Fruit fly (Drosophila melanogaster): Measurements from ENCODE around the gene CG7542.

The CG7542 gene

dm6 chr3L:17513893-17514616 lies 35.6 kb upstream of the CG7542 start, which contains the start of the genes U4-U6-60K and CG7564 (continued):
- peak; percentile 61 for TF ChIP-seq hkb (optimal IDR thresholded peaks at IDR 0.05)
- no peak for TF ChIP-seq hkb (GFP tag; IDR thresholded peaks at IDR 0.05)
- TF ChIP-seq chinmo (GFP tag; IDR thresholded peaks at IDR 0.05; ENCODE audit: partially characterized antibody), result peak; percentile 92; the same call in 3 of the 4 replicates
- peak; percentile 66 for TF ChIP-seq CG1647 (GFP tag; optimal IDR thresholded peaks at IDR 0.05)
- TF ChIP-seq dan (GFP tag; IDR thresholded peaks at IDR 0.05), result no peak
- TF ChIP-seq NK7.1 (GFP tag; optimal IDR thresholded peaks at IDR 0.05), result no peak
- TF ChIP-seq CG2712 (tag; optimal IDR thresholded peaks at IDR 0.05), result peak; percentile 56
- TF ChIP-seq gsb-n (tag; optimal IDR thresholded peaks at IDR 0.05), result no peak
- TF ChIP-seq TFAM (GFP tag; optimal IDR thresholded peaks at IDR 0.05), result no peak
- no peak for TF ChIP-seq mirr (GFP tag; optimal IDR thresholded peaks at IDR 0.05)
- 0 out of 2 replicates have a peak, but pooled peaks have one; percentile 30 for TF ChIP-seq H2.0 (GFP tag; IDR thresholded peaks at IDR 0.05)
- no peak for TF ChIP-seq Lim3 (GFP tag; IDR thresholded peaks at IDR 0.05)
- no peak for TF ChIP-seq C15 (GFP tag; IDR thresholded peaks at IDR 0.05)
- no peak for TF ChIP-seq Atf6 (GFP tag; IDR thresholded peaks at IDR 0.05)
- TF ChIP-seq CG7271 (tag; optimal IDR thresholded peaks at IDR 0.05), result no peak
- TF ChIP-seq CG10267 (tag; optimal IDR thresholded peaks at IDR 0.05), result peak; percentile 98
- no peak for TF ChIP-seq lov (optimal IDR thresholded peaks at IDR 0.05)
- TF ChIP-seq lov (GFP tag; IDR thresholded peaks at IDR 0.05), result no peak
- peak; percentile 28 to 60 for TF ChIP-seq Pdp1 (GFP tag; optimal IDR thresholded peaks at IDR 0.05)
- peak; percentile 31 for TF ChIP-seq Nf-YB (GFP tag; optimal IDR thresholded peaks at IDR 0.05)
- no peak for TF ChIP-seq schlank (tag; optimal IDR thresholded peaks at IDR 0.05)
- TF ChIP-seq lbe (GFP tag; optimal IDR thresholded peaks at IDR 0.05), result peak; percentile 60
- TF ChIP-seq CG13123 (GFP tag; optimal IDR thresholded peaks at IDR 0.05), result peak; percentile 15
- TF ChIP-seq CG10321 (GFP tag; IDR thresholded peaks at IDR 0.05), result no peak
- peak; percentile 70 for TF ChIP-seq kay (GFP tag; optimal IDR thresholded peaks at IDR 0.05)
- peak; percentile 68 for TF ChIP-seq sd (tag; optimal IDR thresholded peaks at IDR 0.05)
- TF ChIP-seq CG12391 (tag; optimal IDR thresholded peaks at IDR 0.05), result peak; percentile 73
- peak; percentile 4 for TF ChIP-seq Deaf1 (tag; optimal IDR thresholded peaks at IDR 0.05)
- no peak for TF ChIP-seq CG17612 (GFP tag; IDR thresholded peaks at IDR 0.05)
- TF ChIP-seq Poxn (GFP tag; IDR thresholded peaks at IDR 0.05), result no peak
- no peak for TF ChIP-seq CG13894 (tag; optimal IDR thresholded peaks at IDR 0.05)
- peak; percentile 72 for TF ChIP-seq CG4617 (GFP tag; optimal IDR thresholded peaks at IDR 0.05; ENCODE audit: borderline replicate concordance)
- TF ChIP-seq tgo (GFP tag; IDR thresholded peaks at IDR 0.05), result peak; percentile 43
- no peak for TF ChIP-seq CG32772 (GFP tag; IDR thresholded peaks at IDR 0.05)
- no peak for TF ChIP-seq ara (GFP tag; IDR thresholded peaks at IDR 0.05)
- no peak for TF ChIP-seq CG6813 (GFP tag; optimal IDR thresholded peaks at IDR 0.05)
- peak; percentile 45 for TF ChIP-seq CG1792 (GFP tag; optimal IDR thresholded peaks at IDR 0.05)
- no peak for TF ChIP-seq tio (GFP tag; optimal IDR thresholded peaks at IDR 0.05)
- TF ChIP-seq CoRest (tag; optimal IDR thresholded peaks at IDR 0.05), result peak; percentile 81
- peak; percentile 55 for TF ChIP-seq Usf (GFP tag; optimal IDR thresholded peaks at IDR 0.05)
- peak; percentile 2 for TF ChIP-seq CG18011 (GFP tag; optimal IDR thresholded peaks at IDR 0.05)
- TF ChIP-seq CG31388 (GFP tag; optimal IDR thresholded peaks at IDR 0.05), result no peak
- TF ChIP-seq HmgZ (tag; optimal IDR thresholded peaks at IDR 0.05), result peak; percentile 61
- no peak for TF ChIP-seq HmgD (GFP tag; optimal IDR thresholded peaks at IDR 0.05)
- TF ChIP-seq pzg (GFP tag; optimal IDR thresholded peaks at IDR 0.05), result peak; percentile 53
- TF ChIP-seq grau (tag; optimal IDR thresholded peaks at IDR 0.05), result peak; percentile 61
- peak; percentile 51 for TF ChIP-seq CG10147 (GFP tag; optimal IDR thresholded peaks at IDR 0.05)
- TF ChIP-seq CG10654 (GFP tag; optimal IDR thresholded peaks at IDR 0.05), result peak; percentile 60
- TF ChIP-seq mld (GFP tag; IDR thresholded peaks at IDR 0.05; ENCODE audit: partially characterized antibody), result peak; percentile 95
- peak; percentile 51 for TF ChIP-seq ewg (GFP tag; optimal IDR thresholded peaks at IDR 0.05)

All from whole organism, embryonic.